Worm (Caenorhabditis elegans): ENCODE data around the gene M04C3.1.

The M04C3.1 gene

DNA sequence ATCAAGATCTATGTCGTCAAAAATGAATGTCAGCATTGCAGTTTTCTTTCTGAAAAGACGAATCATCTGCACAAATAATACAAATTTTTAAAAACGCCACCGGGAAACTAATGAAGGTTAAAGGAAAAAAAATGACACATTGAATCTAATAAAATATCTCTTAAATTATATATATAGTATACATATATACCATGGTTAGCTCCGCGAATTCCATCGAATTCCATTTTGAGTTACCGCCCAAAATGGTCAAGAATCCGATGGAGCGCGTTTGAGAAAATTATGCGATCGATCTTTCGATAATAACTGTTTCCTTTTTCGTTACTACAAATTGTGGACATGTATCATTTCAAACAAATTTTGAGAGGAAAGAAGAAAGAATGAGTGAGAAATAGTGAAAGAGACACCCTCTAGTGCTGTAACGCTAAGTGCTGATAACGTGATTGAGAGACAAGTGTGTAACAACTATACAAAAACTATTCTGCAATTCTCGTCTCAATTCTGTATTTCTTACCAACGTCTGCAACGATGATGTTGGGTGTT, 40.1 kb downstream of the M04C3.1 start, which contains the start of the genes C25F9.6 and C25F9.10:
C25F9.6 (minus strand) TSS at position 51 of the 540 bp plus-strand sequence.
C25F9.10 (plus strand) TSS at position 454 of the 540 bp plus-strand sequence.
- TF ChIP-seq alr-1 (tag; optimal IDR thresholded peaks at IDR 0.05) (no peak), nhr-23 (tag; optimal IDR thresholded peaks at IDR 0.05) (no peak), nhr-12 (tag; optimal IDR thresholded peaks at IDR 0.05) (no peak), mbf-1 (tag; optimal IDR thresholded peaks at IDR 0.05) (no peak), sma-3 (GFP tag; optimal IDR thresholded peaks at IDR 0.05) (no peak), elt-3 (tag; optimal IDR thresholded peaks at IDR 0.05) (no peak), sma-9 (GFP tag; optimal IDR thresholded peaks at IDR 0.05) (no peak), sma-9 (tag; optimal IDR thresholded peaks at IDR 0.05) (no peak), gmeb-1 (tag; optimal IDR thresholded peaks at IDR 0.05) (peak; percentile 42), sem-4 (tag; optimal IDR thresholded peaks at IDR 0.05) (no peak), ztf-4 (tag; optimal IDR thresholded peaks at IDR 0.05) (no peak), fos-1 (tag; optimal IDR thresholded peaks at IDR 0.05) (peak; percentile 63)

- no peak for TF ChIP-seq ztf-11 (tag; optimal IDR thresholded peaks at IDR 0.05)
- TF ChIP-seq mab-5 (tag; optimal IDR thresholded peaks at IDR 0.05): no peak
- no peak for TF ChIP-seq lsy-2 (tag; optimal IDR thresholded peaks at IDR 0.05)
- TF ChIP-seq nhr-21 (tag; optimal IDR thresholded peaks at IDR 0.05): no peak
- no peak for TF ChIP-seq crh-2 (tag; optimal IDR thresholded peaks at IDR 0.05)
- no peak for TF ChIP-seq sem-4 (tag; optimal IDR thresholded peaks at IDR 0.05)
- no peak for TF ChIP-seq nhr-10 (tag; optimal IDR thresholded peaks at IDR 0.05)
- no peak for TF ChIP-seq egl-27 (tag; optimal IDR thresholded peaks at IDR 0.05)
- TF ChIP-seq skn-1 (tag; optimal IDR thresholded peaks at IDR 0.05): no peak
- TF ChIP-seq dmd-4 (tag; optimal IDR thresholded peaks at IDR 0.05): no peak
- no peak for TF ChIP-seq mdl-1 (tag; optimal IDR thresholded peaks at IDR 0.05)
- no peak for TF ChIP-seq lin-39 (tag; optimal IDR thresholded peaks at IDR 0.05)
- no peak for TF ChIP-seq snpc-4 (tag; optimal IDR thresholded peaks at IDR 0.05)
Measured at ce11 chrV:19403619-19404018, 41.8 kb downstream of the M04C3.1 start.

DNA sequence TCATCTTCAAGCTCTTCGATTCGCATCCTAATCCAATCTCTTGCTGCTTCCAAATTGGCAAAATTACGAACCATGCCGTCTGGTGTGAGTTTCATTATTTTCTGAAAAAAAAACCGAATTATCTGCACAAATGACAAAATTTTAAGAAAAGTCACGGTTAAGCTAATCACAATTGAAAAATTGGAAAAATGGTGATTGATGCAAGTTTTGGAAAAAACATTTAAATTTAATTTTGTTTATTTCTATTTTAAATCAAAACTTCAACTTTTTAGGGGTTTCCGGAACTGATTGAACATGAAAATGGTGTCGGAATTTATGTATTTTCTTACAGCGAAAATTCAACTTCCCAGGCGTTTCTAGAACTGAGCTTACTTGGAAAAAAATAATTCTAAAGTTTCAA, 42.5 kb downstream of the M04C3.1 start, which contains the start of gene C25F9.12:
C25F9.12 (minus strand) TSS at position 101 of the 400 bp plus-strand sequence.
- no peak for TF ChIP-seq nhr-77 (tag; optimal IDR thresholded peaks at IDR 0.05)
- TF ChIP-seq nhr-12 (tag; optimal IDR thresholded peaks at IDR 0.05): no peak
- no peak for TF ChIP-seq ceh-82 (tag; optimal IDR thresholded peaks at IDR 0.05)
- TF ChIP-seq unc-62 (GFP tag; optimal IDR thresholded peaks at IDR 0.05): no peak
- no peak for TF ChIP-seq nhr-6 (tag; optimal IDR thresholded peaks at IDR 0.05)
- TF ChIP-seq ztf-1 (GFP tag; conservative IDR thresholded peaks at IDR 0.05): no peak
- no peak for TF ChIP-seq sem-4 (tag; optimal IDR thresholded peaks at IDR 0.05)
- TF ChIP-seq sma-3 (GFP tag; optimal IDR thresholded peaks at IDR 0.05): no peak

- peak; percentile 11 for TF ChIP-seq fos-1 (tag; optimal IDR thresholded peaks at IDR 0.05)
- no peak for TF ChIP-seq unc-62 (GFP tag; optimal IDR thresholded peaks at IDR 0.05)
Measured at ce11 chrV:19401429-19401828, 44.0 kb downstream of the M04C3.1 start.

DNA sequence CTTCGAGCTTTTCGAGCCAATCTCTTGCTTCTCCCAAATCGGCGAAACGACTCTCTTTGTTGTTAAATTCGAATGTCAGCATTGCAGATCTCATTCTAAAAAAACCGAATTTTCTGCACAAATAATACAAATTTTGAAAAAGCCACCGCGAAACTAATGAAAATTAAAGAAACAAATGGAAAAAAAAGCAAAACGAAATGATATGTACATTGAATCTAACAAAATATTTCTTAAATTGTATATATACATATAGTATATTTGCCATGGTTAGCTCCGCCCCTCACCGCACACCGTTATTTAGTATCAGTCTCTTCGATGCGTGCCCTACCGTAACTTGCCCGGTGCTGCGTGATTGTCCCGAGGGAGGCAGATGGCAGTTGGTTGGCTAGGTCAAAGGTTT, 44.8 kb downstream of the M04C3.1 start, which contains the start of gene srw-86:
srw-86 (minus strand) TSS at position 101 of the 400 bp plus-strand sequence.
- no peak for TF ChIP-seq nhr-129 (tag; optimal IDR thresholded peaks at IDR 0.05)
- no peak for TF ChIP-seq nhr-23 (tag; optimal IDR thresholded peaks at IDR 0.05)
- no peak for TF ChIP-seq elt-3 (tag; optimal IDR thresholded peaks at IDR 0.05)
- TF ChIP-seq ceh-16 (tag; optimal IDR thresholded peaks at IDR 0.05): no peak
- no peak for TF ChIP-seq nhr-10 (tag; optimal IDR thresholded peaks at IDR 0.05)
- no peak for TF ChIP-seq egl-27 (tag; optimal IDR thresholded peaks at IDR 0.05)
- TF ChIP-seq lin-13 (GFP tag; optimal IDR thresholded peaks at IDR 0.05): no peak
- no peak for TF ChIP-seq ztf-11 (tag; optimal IDR thresholded peaks at IDR 0.05)
- TF ChIP-seq mbf-1 (tag; optimal IDR thresholded peaks at IDR 0.05): no peak
- no peak for TF ChIP-seq gmeb-1 (tag; optimal IDR thresholded peaks at IDR 0.05)
- TF ChIP-seq sma-9 (GFP tag; optimal IDR thresholded peaks at IDR 0.05): no peak
- no peak for TF ChIP-seq sma-9 (tag; optimal IDR thresholded peaks at IDR 0.05)
- no peak for TF ChIP-seq ZK546.5 (tag; optimal IDR thresholded peaks at IDR 0.05)
- no peak for TF ChIP-seq crh-2 (tag; optimal IDR thresholded peaks at IDR 0.05)
- no peak for TF ChIP-seq sem-4 (tag; optimal IDR thresholded peaks at IDR 0.05)
- no peak for TF ChIP-seq unc-55 (GFP tag; optimal IDR thresholded peaks at IDR 0.05)
- no peak for TF ChIP-seq Y55F3AM.14 (GFP tag; optimal IDR thresholded peaks at IDR 0.05)
- no peak for TF ChIP-seq ama-1 (optimal IDR thresholded peaks at IDR 0.05)
- TF ChIP-seq nhr-237 (tag; optimal IDR thresholded peaks at IDR 0.05): no peak
- no peak for TF ChIP-seq skn-1 (tag; optimal IDR thresholded peaks at IDR 0.05)

Data from whole organism, L2 larva.